Fruit fly (Drosophila melanogaster) whole organism, adult: Measurements from ENCODE around the gene CG4768.

Experiments
- Hr96 ChIP-seq: fragments of 200-800 bp; sonication (Bioruptor generic); optimal IDR thresholded peaks from 2 replicates; lab custom pipeline; 2016; ENCODE audit warnings: missing biosample characterization, missing genetic modification characterization
- ovo ChIP-seq: fragments of 200-800 bp; sonication (Bioruptor generic); optimal IDR thresholded peaks from 2 replicates; lab custom pipeline; 2016; ENCODE audit warnings: missing biosample characterization, missing genetic modification characterization
- tj ChIP-seq: fragments of 200-800 bp; sonication (Bioruptor generic); optimal IDR thresholded peaks from 3 replicates; lab custom pipeline; 2017; ENCODE audit warnings: missing biosample characterization, mild to moderate bottlenecking, missing genetic modification characterization, moderate library complexity

dm6 chrX:16753066-16753465 is 38.9 kb upstream of the CG4768 start:
- TF ChIP-seq ovo, result no peak
- no peak for TF ChIP-seq tj (GFP tag; lab: Kevin White, UChicago)
- TF ChIP-seq Hr96 (GFP tag; lab: Kevin White, UChicago), result no peak
